Worm (Caenorhabditis elegans) whole organism, L4 larva: Measurements from ENCODE around the gene srlf-32.

Source experiments
- madf-9 ChIP-seq: fragments of 200-800 bp; sonication (Bioruptor generic); conservative IDR thresholded peaks from 2 replicates; pipeline ENCODE4 v1.3.6; 2022; ENCODE audit warnings: missing genetic modification reagents, missing genetic modification characterization, missing compliant biosample characterization
- nhr-76 ChIP-seq: fragments of 150-350 bp; optimal IDR thresholded peaks from 2 replicates; lab custom pipeline; 2014; ENCODE audit warnings: missing biosample characterization, missing genetic modification characterization
- saeg-2 ChIP-seq: fragments of 200-800 bp; sonication (Bioruptor generic); IDR thresholded peaks from 2 replicates; pipeline ENCODE4 v1.3.6; 2022; ENCODE audit warnings: missing genetic modification reagents, missing genetic modification characterization, missing compliant biosample characterization

ce11 chrIV:11914260-11914836 lies 11.5 kb upstream of the srlf-32 start:
- TF ChIP-seq nhr-76 (tag; lab: Kevin White, UChicago) (no peak), saeg-2 (GFP tag; lab: Robert Waterston, UW) (no peak), madf-9 (GFP tag; lab: Robert Waterston, UW) (no peak)
